Fruit fly (Drosophila melanogaster): Measurements from ENCODE around the gene CG5024.

Gene CG5024

dm6 chr3R:25806145-25806544 is 4.8 kb upstream of the CG5024 start, which contains the start of gene BG642167:
Gene BG642167 (plus strand): TSS chr3R:25806445.
- no peak for TF ChIP-seq CG9705 (GFP tag; optimal IDR thresholded peaks at IDR 0.05)
- no peak for TF ChIP-seq Abd-B (GFP tag; optimal IDR thresholded peaks at IDR 0.05)
- no peak for TF ChIP-seq OdsH (GFP tag; optimal IDR thresholded peaks at IDR 0.05)
- TF ChIP-seq lola (GFP tag; optimal IDR thresholded peaks at IDR 0.05), result no peak
- TF ChIP-seq Vsx2 (GFP tag; optimal IDR thresholded peaks at IDR 0.05; ENCODE audit: partially characterized antibody), result no peak
- no peak for TF ChIP-seq dsf (GFP tag; optimal IDR thresholded peaks at IDR 0.05; ENCODE audit: borderline replicate concordance)
- TF ChIP-seq Mio (GFP tag; optimal IDR thresholded peaks at IDR 0.05), result no peak
- TF ChIP-seq Jra (GFP tag; optimal IDR thresholded peaks at IDR 0.05), result no peak
- no peak for TF ChIP-seq dl (GFP tag; optimal IDR thresholded peaks at IDR 0.05; ENCODE audit: insufficient read depth in 1 of 2, partially characterized antibody in 2 of 2)
- no peak for TF ChIP-seq jim (GFP tag; optimal IDR thresholded peaks at IDR 0.05)
- no peak for TF ChIP-seq Hnf4 (GFP tag; optimal IDR thresholded peaks at IDR 0.05)
- TF ChIP-seq h (GFP tag; optimal IDR thresholded peaks at IDR 0.05), result no peak
- TF ChIP-seq GATAd (GFP tag; optimal IDR thresholded peaks at IDR 0.05), result no peak
- no peak for TF ChIP-seq foxo (GFP tag; optimal IDR thresholded peaks at IDR 0.05)
- TF ChIP-seq CG32264 (GFP tag; optimal IDR thresholded peaks at IDR 0.05), result no peak
- no peak for TF ChIP-seq tai (GFP tag; optimal IDR thresholded peaks at IDR 0.05)
- TF ChIP-seq rgr (GFP tag; optimal IDR thresholded peaks at IDR 0.05), result no peak
- no peak for TF ChIP-seq CrebA (GFP tag; optimal IDR thresholded peaks at IDR 0.05; ENCODE audit: borderline replicate concordance)

- TF ChIP-seq HLH106 (tag; optimal IDR thresholded peaks at IDR 0.05) (no peak), Rel (GFP tag; optimal IDR thresholded peaks at IDR 0.05) (no peak), Rel (tag; optimal IDR thresholded peaks at IDR 0.05) (no peak), h (GFP tag; optimal IDR thresholded peaks at IDR 0.05) (no peak), ey (GFP tag; optimal IDR thresholded peaks at IDR 0.05) (no peak), Hr78 (GFP tag; optimal IDR thresholded peaks at IDR 0.05) (no peak), rgr (GFP tag; optimal IDR thresholded peaks at IDR 0.05) (no peak), sv (GFP tag; optimal IDR thresholded peaks at IDR 0.05) (no peak), dmrt93B (GFP tag; optimal IDR thresholded peaks at IDR 0.05) (no peak), tai (GFP tag; optimal IDR thresholded peaks at IDR 0.05) (no peak), Jra (GFP tag; optimal IDR thresholded peaks at IDR 0.05) (no peak), Myc (optimal IDR thresholded peaks at IDR 0.05) (no peak), CG32264 (GFP tag; optimal IDR thresholded peaks at IDR 0.05) (no peak), foxo (GFP tag; optimal IDR thresholded peaks at IDR 0.05) (no peak), N (GFP tag; optimal IDR thresholded peaks at IDR 0.05) (no peak), psq (GFP tag; optimal IDR thresholded peaks at IDR 0.05) (no peak), lola (GFP tag; optimal IDR thresholded peaks at IDR 0.05) (no peak), usp (GFP tag; optimal IDR thresholded peaks at IDR 0.05) (no peak), Vsx2 (GFP tag; optimal IDR thresholded peaks at IDR 0.05; ENCODE audit: partially characterized antibody) (no peak), Sp1 (GFP tag; optimal IDR thresholded peaks at IDR 0.05) (no peak)
These were observed 715 bp downstream of the CG5024 start, which contains the start of the genes Acam and CG17770 for dm6 chr3R:25811611-25812010. Gene Acam (plus strand): TSS chr3R:25811911. Gene CG17770 (plus strand): TSS chr3R:25811911.

- TF ChIP-seq sv (GFP tag; optimal IDR thresholded peaks at IDR 0.05) (no peak), Abd-B (GFP tag; optimal IDR thresholded peaks at IDR 0.05) (no peak), h (GFP tag; optimal IDR thresholded peaks at IDR 0.05) (no peak), OdsH (GFP tag; optimal IDR thresholded peaks at IDR 0.05) (no peak), Dif (GFP tag; optimal IDR thresholded peaks at IDR 0.05; ENCODE audit: partially characterized antibody) (no peak), rgr (GFP tag; optimal IDR thresholded peaks at IDR 0.05) (no peak), Mio (GFP tag; optimal IDR thresholded peaks at IDR 0.05) (no peak), psq (GFP tag; optimal IDR thresholded peaks at IDR 0.05) (no peak), CG9705 (GFP tag; optimal IDR thresholded peaks at IDR 0.05) (no peak), N (GFP tag; optimal IDR thresholded peaks at IDR 0.05) (no peak), HLH106 (tag; optimal IDR thresholded peaks at IDR 0.05) (no peak), fru (GFP tag; optimal IDR thresholded peaks at IDR 0.05) (no peak), Sp1 (GFP tag; optimal IDR thresholded peaks at IDR 0.05) (no peak), Jra (GFP tag; optimal IDR thresholded peaks at IDR 0.05) (no peak), usp (GFP tag; optimal IDR thresholded peaks at IDR 0.05) (no peak), sage (GFP tag; optimal IDR thresholded peaks at IDR 0.05) (no peak)
These were observed 4.3 kb downstream of the CG5024 start, which contains the start of gene CG14354 for dm6 chr3R:25815179-25815578. Gene CG14354 (plus strand): TSS chr3R:25815479.

dm6 chr3R:25829598-25829997 is 18.7 kb downstream of the CG5024 start, which contains the start of gene Mst57Dc:
Gene Mst57Dc (minus strand): TSS chr3R:25829698.
- TF ChIP-seq GATAd (GFP tag; optimal IDR thresholded peaks at IDR 0.05), result no peak
- no peak for TF ChIP-seq dsf (GFP tag; optimal IDR thresholded peaks at IDR 0.05; ENCODE audit: borderline replicate concordance)
- no peak for TF ChIP-seq tai (GFP tag; optimal IDR thresholded peaks at IDR 0.05)
- TF ChIP-seq Dif (GFP tag; optimal IDR thresholded peaks at IDR 0.05; ENCODE audit: partially characterized antibody), result no peak
- no peak for TF ChIP-seq Rel (GFP tag; optimal IDR thresholded peaks at IDR 0.05)
- no peak for TF ChIP-seq Rel (tag; optimal IDR thresholded peaks at IDR 0.05)
- TF ChIP-seq dl (GFP tag; optimal IDR thresholded peaks at IDR 0.05; ENCODE audit: insufficient read depth in 1 of 2, partially characterized antibody in 2 of 2), result no peak
- TF ChIP-seq Jra (GFP tag; optimal IDR thresholded peaks at IDR 0.05), result no peak
- no peak for TF ChIP-seq Myc (optimal IDR thresholded peaks at IDR 0.05)
- no peak for TF ChIP-seq Vsx2 (GFP tag; optimal IDR thresholded peaks at IDR 0.05; ENCODE audit: partially characterized antibody)
- no peak for TF ChIP-seq pan (optimal IDR thresholded peaks at IDR 0.05)
- no peak for TF ChIP-seq jim (GFP tag; optimal IDR thresholded peaks at IDR 0.05)
- TF ChIP-seq CG32264 (GFP tag; optimal IDR thresholded peaks at IDR 0.05), result no peak
- TF ChIP-seq usp (GFP tag; optimal IDR thresholded peaks at IDR 0.05), result no peak
- TF ChIP-seq h (GFP tag; optimal IDR thresholded peaks at IDR 0.05), result no peak

All from whole organism, wandering third instar larva.